Worm (Caenorhabditis elegans): Measurements from ENCODE around the gene aff-1.

ce11 chrII:6823233-6823632 is 40.3 kb downstream of the aff-1 start:
- TF ChIP-seq snpc-4 (tag; optimal IDR thresholded peaks at IDR 0.05) (peak; percentile 31), mbf-1 (tag; optimal IDR thresholded peaks at IDR 0.05) (no peak), ztf-11 (tag; optimal IDR thresholded peaks at IDR 0.05) (no peak), sem-4 (tag; optimal IDR thresholded peaks at IDR 0.05) (peak; percentile 88), nhr-12 (tag; optimal IDR thresholded peaks at IDR 0.05) (no peak), nhr-6 (tag; optimal IDR thresholded peaks at IDR 0.05) (no peak), ama-1 (optimal IDR thresholded peaks at IDR 0.05) (no peak)

All from whole organism, L2 larva.